Worm (Caenorhabditis elegans) whole organism, L4/young adult: ENCODE measurements around the gene flp-4.

Source experiments
- W03F9.2 ChIP-seq: fragments of 150-350 bp; optimal IDR thresholded peaks from 2 replicates; lab custom pipeline; 2014; ENCODE audit warnings: missing biosample characterization, missing genetic modification characterization
- dao-5 ChIP-seq: sonication (generic microtip); optimal IDR thresholded peaks from 2 replicates; lab custom pipeline; 2016; ENCODE audit warnings: missing genotype, missing genetic modification characterization, moderate library complexity, missing compliant biosample characterization
- him-1 ChIP-seq: sonication (generic microtip); optimal IDR thresholded peaks from 2 replicates; lab custom pipeline; 2016; ENCODE audit warnings: missing genotype, missing genetic modification reagents, missing genetic modification characterization, missing compliant biosample characterization

DNA sequence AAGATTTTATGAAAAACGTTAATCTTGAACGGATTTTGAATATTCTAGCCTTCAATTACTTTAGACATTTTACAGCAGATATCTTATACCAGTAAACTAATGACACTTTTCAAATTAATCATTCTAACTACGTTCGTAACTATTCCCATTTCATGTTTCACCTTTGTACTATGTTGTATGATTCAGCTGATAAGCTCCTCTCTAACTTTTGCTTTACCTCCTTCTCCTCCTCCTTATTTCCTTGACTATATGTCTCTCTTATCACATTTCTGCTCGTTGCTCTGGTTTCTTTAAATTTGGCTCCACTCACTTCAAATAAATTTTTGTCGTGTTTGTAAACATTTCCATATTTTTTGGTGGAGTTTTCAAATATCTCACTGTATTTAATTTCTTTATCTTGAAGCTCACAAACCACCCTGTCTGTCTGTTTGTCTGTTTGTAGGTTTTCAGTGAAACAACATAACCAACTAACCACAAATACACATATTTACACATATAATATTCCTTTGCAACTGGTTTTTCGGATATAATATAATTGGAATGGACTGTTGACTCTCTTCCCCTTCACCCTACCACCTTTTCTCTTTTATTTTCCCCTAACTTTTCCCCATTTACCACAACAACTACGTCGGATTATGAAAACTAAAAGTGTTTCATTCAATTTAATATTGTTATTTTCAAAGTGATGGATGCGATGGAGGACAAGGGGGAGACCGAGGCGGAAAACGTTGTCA lies 45.7 kb downstream of the flp-4 start, which contains the start of gene lact-2:
- no peak for TF ChIP-seq him-1 (tag; lab: Kevin White, UChicago)
- no peak for TF ChIP-seq W03F9.2 (tag; lab: Kevin White, UChicago)
- TF ChIP-seq dao-5 = no peak
